Worm (Caenorhabditis elegans): Measurements from ENCODE around the gene W02D7.4.
"Not testable (repeated sequence)": the region's sequence is repeated elsewhere in the genome, so short reads cannot be mapped to it uniquely, and the experiment has no call there.

The W02D7.4 gene

DNA sequence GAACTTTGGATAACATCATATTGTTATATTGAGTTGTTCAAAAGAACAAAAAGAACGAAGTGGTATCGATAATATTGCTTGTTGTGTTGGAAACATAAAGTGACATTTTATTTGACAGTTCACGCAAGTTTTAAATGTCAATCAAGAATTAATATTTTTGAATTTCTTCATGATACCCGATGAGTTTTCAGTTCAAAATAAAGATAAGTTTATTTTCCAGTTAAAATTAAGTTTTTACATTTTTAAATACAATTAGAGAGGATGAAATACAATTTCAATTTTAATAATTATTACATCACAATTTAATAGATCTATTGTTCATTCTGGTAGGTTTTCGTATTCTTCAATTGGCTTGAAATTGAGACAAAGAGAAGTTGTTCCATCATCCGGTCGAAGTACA is at the start of gene W02D7.4:
Gene W02D7.4 (minus strand): TSS at position 101 of the 400 bp plus-strand sequence.
- TF ChIP-seq mls-2 (tag; optimal IDR thresholded peaks at IDR 0.05) (no peak), pha-4 (tag; optimal IDR thresholded peaks at IDR 0.05) (no peak), elt-1 (tag; optimal IDR thresholded peaks at IDR 0.05; ENCODE audit: borderline replicate concordance, insufficient read depth) (no peak), ceh-43 (GFP tag; optimal IDR thresholded peaks at IDR 0.05) (no peak), sem-2 (GFP tag; optimal IDR thresholded peaks at IDR 0.05) (no peak)

DNA sequence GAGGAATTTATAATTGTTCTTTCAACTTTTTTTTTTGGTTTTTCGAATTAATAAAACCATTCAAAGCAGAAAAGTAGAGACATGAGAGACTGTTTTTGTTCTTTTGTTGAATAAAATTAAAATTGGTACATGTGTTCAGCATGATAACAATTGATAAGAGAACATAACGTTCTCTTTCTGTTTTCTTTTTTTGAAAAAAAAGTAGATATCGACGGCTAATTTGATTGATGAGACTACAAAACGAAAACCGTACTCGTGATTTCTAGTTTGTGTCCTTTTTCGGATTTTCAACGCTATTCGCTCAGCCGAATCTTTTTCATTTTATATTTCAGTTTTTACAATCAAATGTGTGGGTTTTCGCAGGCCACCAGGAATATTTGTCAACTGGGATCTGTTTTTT is 48.0 kb upstream of the W02D7.4 start, which contains the start of gene C08D8.1:
Gene C08D8.1 (plus strand): TSS at position 324 of the 400 bp plus-strand sequence.
- TF ChIP-seq mab-5 (tag; optimal IDR thresholded peaks at IDR 0.05) = no peak
- TF ChIP-seq cnd-1 (tag; optimal IDR thresholded peaks at IDR 0.05) = no peak
- TF ChIP-seq snpc-4 (tag; optimal IDR thresholded peaks at IDR 0.05) = no peak
- TF ChIP-seq sem-2 (GFP tag; optimal IDR thresholded peaks at IDR 0.05) = no peak
- TF ChIP-seq ham-2 (GFP tag; optimal IDR thresholded peaks at IDR 0.05) = no peak
- TF ChIP-seq ces-1 (GFP tag; optimal IDR thresholded peaks at IDR 0.05) = no peak
- TF ChIP-seq lin-32 (GFP tag; optimal IDR thresholded peaks at IDR 0.05) = no peak
- TF ChIP-seq ztf-11 (tag; optimal IDR thresholded peaks at IDR 0.05) = no peak
- TF ChIP-seq unc-120 (tag; optimal IDR thresholded peaks at IDR 0.05; ENCODE audit: poor library complexity, severe bottlenecking) = no peak
- TF ChIP-seq nhr-76 (tag; optimal IDR thresholded peaks at IDR 0.05) = no peak
- no peak for TF ChIP-seq ceh-39 (tag; optimal IDR thresholded peaks at IDR 0.05)
- TF ChIP-seq unc-62 (GFP tag; optimal IDR thresholded peaks at IDR 0.05) = no peak
- TF ChIP-seq elt-1 (tag; optimal IDR thresholded peaks at IDR 0.05; ENCODE audit: borderline replicate concordance, insufficient read depth) = no peak
- no peak for TF ChIP-seq nhr-12 (tag; optimal IDR thresholded peaks at IDR 0.05)
- TF ChIP-seq bed-3 (GFP tag; optimal IDR thresholded peaks at IDR 0.05) = no peak
- no peak for TF ChIP-seq drap-1 (GFP tag; optimal IDR thresholded peaks at IDR 0.05)
- no peak for TF ChIP-seq lsy-2 (tag; optimal IDR thresholded peaks at IDR 0.05)
- TF ChIP-seq hlh-1 (tag; optimal IDR thresholded peaks at IDR 0.05) = no peak
- no peak for TF ChIP-seq ceh-83 (GFP tag; optimal IDR thresholded peaks at IDR 0.05)

DNA sequence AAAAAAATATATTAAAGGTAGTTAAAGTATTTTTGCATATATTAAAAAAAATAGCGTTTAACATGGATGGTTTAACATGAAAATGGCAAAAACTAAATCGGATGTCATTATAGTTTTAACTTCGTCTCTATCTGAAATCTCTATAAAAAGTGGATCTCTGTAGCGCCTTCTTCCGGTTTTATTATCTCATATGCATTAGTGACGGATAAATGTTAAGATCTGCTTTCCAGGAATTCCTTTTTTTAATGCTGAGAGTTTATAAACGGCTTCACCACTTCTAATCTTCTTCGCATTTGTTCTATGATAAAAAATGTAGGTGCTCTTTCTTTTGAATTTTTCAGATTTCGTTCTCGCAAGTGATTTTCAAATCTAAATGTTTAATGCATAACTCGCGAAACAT is 45.0 kb upstream of the W02D7.4 start:
- TF ChIP-seq zip-8 (tag; optimal IDR thresholded peaks at IDR 0.05) = no peak
- TF ChIP-seq mls-2 (tag; optimal IDR thresholded peaks at IDR 0.05) = no peak
- TF ChIP-seq unc-120 (tag; optimal IDR thresholded peaks at IDR 0.05; ENCODE audit: poor library complexity, severe bottlenecking) = no peak
- TF ChIP-seq mep-1 (tag; optimal IDR thresholded peaks at IDR 0.05) = no peak

DNA sequence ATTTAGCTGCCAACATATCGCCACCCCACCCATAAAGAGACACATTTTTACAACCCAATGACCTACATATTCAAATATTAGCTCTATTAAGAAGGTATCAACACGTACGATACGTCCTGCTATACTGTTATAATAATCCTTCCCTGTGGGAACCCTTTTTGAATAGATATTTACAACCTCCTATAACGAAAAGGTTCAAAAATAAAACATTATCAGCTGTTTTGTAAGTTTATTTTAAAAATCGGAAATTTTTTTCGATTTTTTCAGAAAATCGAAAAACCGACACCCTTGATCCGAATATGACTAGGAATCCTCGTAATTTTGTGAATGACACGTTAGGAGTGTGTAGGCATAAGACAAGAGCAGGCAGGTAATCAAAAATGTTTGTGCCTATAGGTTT is 43.5 kb upstream of the W02D7.4 start, which contains the start of gene C08D8.7:
Gene C08D8.7 (plus strand): TSS at position 301 of the 400 bp plus-strand sequence.
- TF ChIP-seq elt-1 (tag; optimal IDR thresholded peaks at IDR 0.05; ENCODE audit: borderline replicate concordance, insufficient read depth); tbx-8 (GFP tag; optimal IDR thresholded peaks at IDR 0.05); nhr-237 (tag; optimal IDR thresholded peaks at IDR 0.05): not testable (repeated sequence)

DNA sequence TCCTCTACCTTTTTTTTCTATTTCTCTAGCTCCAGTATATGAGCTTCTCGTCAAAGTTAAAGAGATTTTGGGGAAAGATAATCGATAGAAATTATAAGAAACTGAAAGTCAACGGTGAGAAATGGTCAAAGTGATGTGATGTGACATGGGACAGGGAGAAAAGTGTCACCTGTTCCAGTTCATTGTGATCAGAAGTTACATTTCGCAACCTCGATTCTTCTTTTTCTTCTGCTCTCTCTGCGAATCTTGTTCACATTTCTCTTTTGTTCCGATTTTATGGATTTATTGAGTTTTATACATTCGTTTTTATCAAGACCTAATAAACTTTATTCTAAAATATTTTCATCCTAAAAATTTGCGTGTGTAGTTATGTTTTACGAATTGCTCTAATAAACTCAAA is 38.2 kb upstream of the W02D7.4 start:
- TF ChIP-seq nhr-2 (tag; optimal IDR thresholded peaks at IDR 0.05) = no peak
- TF ChIP-seq unc-62 (GFP tag; optimal IDR thresholded peaks at IDR 0.05) = peak; percentile 83
- peak; percentile 82 for TF ChIP-seq hlh-1 (tag; optimal IDR thresholded peaks at IDR 0.05)
- TF ChIP-seq sptf-1 (tag; optimal IDR thresholded peaks at IDR 0.05) = no peak

DNA sequence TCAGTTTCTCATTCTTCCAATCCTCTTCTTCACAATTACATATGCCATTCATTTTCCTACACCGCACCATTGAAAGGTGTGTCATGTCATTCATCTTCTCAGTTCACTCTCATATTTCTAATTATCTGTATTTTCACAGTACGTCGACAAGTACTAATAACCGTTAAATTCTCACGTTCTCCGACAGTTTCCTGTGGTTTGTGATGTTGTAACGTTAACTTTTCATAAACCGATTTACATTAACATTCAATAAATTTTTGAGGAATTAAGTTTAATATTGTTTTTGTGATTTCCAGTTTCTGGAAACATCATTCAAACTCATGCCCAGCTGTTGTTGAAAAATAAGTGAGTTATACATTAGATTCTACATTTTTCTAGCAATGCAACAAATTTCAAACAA is 37.0 kb upstream of the W02D7.4 start, which contains the start of gene tmd-2:
Gene tmd-2 (plus strand): TSS at position 301 of the 400 bp plus-strand sequence.
- TF ChIP-seq blmp-1 (tag; optimal IDR thresholded peaks at IDR 0.05) (no peak), unc-39 (tag; optimal IDR thresholded peaks at IDR 0.05) (no peak), nhr-28 (tag; optimal IDR thresholded peaks at IDR 0.05) (no peak), sem-2 (GFP tag; optimal IDR thresholded peaks at IDR 0.05) (no peak), hlh-1 (tag; optimal IDR thresholded peaks at IDR 0.05) (no peak), nhr-237 (tag; optimal IDR thresholded peaks at IDR 0.05) (no peak), elt-3 (tag; optimal IDR thresholded peaks at IDR 0.05) (no peak), ham-2 (GFP tag; optimal IDR thresholded peaks at IDR 0.05) (no peak), tbx-8 (GFP tag; optimal IDR thresholded peaks at IDR 0.05) (no peak)
